Fruit fly (Drosophila melanogaster) whole organism, embryonic: ENCODE results near the gene wg.

Source experiments
- Atf6 ChIP-seq: fragments of 200-800 bp; sonication (Bioruptor generic); IDR thresholded peaks from 2 replicates; pipeline ENCODE4 v1.3.6; 2022; ENCODE audit warnings: missing biosample characterization, missing genetic modification characterization
- CG10274 ChIP-seq: fragments of 200-800 bp; sonication (Bioruptor generic); optimal IDR thresholded peaks from 3 replicates; lab custom pipeline; 2017; ENCODE audit warnings: missing biosample characterization, mild to moderate bottlenecking, missing genetic modification characterization
- CG10654 ChIP-seq: fragments of 200-800 bp; sonication (Bioruptor generic); optimal IDR thresholded peaks from 2 replicates; lab custom pipeline; 2016; ENCODE audit warnings: missing biosample characterization, missing genetic modification characterization
- CG10959 ChIP-seq: fragments of 200-800 bp; sonication (Bioruptor generic); IDR thresholded peaks from 2 replicates; pipeline ENCODE4 v1.3.6; 2022; ENCODE audit warnings: missing biosample characterization, missing genetic modification characterization
- CG11695 ChIP-seq: fragments of 200-800 bp; sonication (Bioruptor generic); IDR thresholded peaks from 3 replicates; pipeline ENCODE4 v1.3.6; 2022; ENCODE audit warnings: missing biosample characterization, missing genetic modification characterization
- CG12104 ChIP-seq: fragments of 200-800 bp; sonication (Bioruptor generic); optimal IDR thresholded peaks from 3 replicates; lab custom pipeline; 2016; ENCODE audit warnings: missing biosample characterization, missing genetic modification characterization
- CG12155 ChIP-seq: fragments of 200-800 bp; sonication (Bioruptor generic); optimal IDR thresholded peaks from 3 replicates; lab custom pipeline; 2016; ENCODE audit warnings: missing biosample characterization, missing genetic modification characterization
- CG13624 ChIP-seq: fragments of 200-800 bp; sonication (Bioruptor generic); optimal IDR thresholded peaks from 2 replicates; lab custom pipeline; 2016; ENCODE audit warnings: missing biosample characterization, missing genetic modification characterization
- CG14860 ChIP-seq: fragments of 200-800 bp; sonication (Bioruptor generic); IDR thresholded peaks from 3 replicates; pipeline ENCODE4 v1.3.6; 2022; ENCODE audit warnings: missing biosample characterization, missing genetic modification characterization; ENCODE audit not compliant: partially characterized antibody
- CG1603 ChIP-seq: fragments of 200-800 bp; sonication (Bioruptor generic); optimal IDR thresholded peaks from 2 replicates; lab custom pipeline; 2019; ENCODE audit warnings: missing biosample characterization, mild to moderate bottlenecking, missing genetic modification characterization, moderate library complexity
- CG17361 ChIP-seq: fragments of 200-800 bp; sonication (Bioruptor generic); IDR thresholded peaks from 3 replicates; pipeline ENCODE4 v1.3.6; 2022; ENCODE audit warnings: missing biosample characterization, missing genetic modification characterization
- CG17568 ChIP-seq: fragments of 200-800 bp; sonication (Bioruptor generic); optimal IDR thresholded peaks from 2 replicates; lab custom pipeline; 2018; ENCODE audit warnings: missing biosample characterization, mild to moderate bottlenecking, missing genetic modification characterization, moderate library complexity
- CG18262 ChIP-seq: fragments of 200-800 bp; optimal IDR thresholded peaks from 3 replicates; lab custom pipeline; 2019; ENCODE audit warnings: missing biosample characterization, mild to moderate bottlenecking, missing genetic modification characterization, moderate library complexity
- CG3065 ChIP-seq: fragments of 200-800 bp; sonication (Bioruptor generic); optimal IDR thresholded peaks from 2 replicates; lab custom pipeline; 2016; ENCODE audit warnings: missing biosample characterization, missing genetic modification characterization
- CG32772 ChIP-seq: fragments of 200-800 bp; sonication (Bioruptor generic); IDR thresholded peaks from 2 replicates; pipeline ENCODE4 v1.3.6; 2022; ENCODE audit warnings: missing biosample characterization, missing genetic modification characterization
- CG3838 ChIP-seq: fragments of 200-800 bp; sonication (Bioruptor generic); optimal IDR thresholded peaks from 3 replicates; lab custom pipeline; 2016; ENCODE audit warnings: missing biosample characterization, missing genetic modification characterization
- CG6683 ChIP-seq: fragments of 200-800 bp; sonication (Bioruptor generic); optimal IDR thresholded peaks from 2 replicates; lab custom pipeline; 2017; ENCODE audit warnings: missing biosample characterization, mild to moderate bottlenecking, missing genetic modification characterization, missing genetic modification reagents
- CG7372 ChIP-seq: fragments of 200-800 bp; sonication (Bioruptor generic); IDR thresholded peaks from 2 replicates; pipeline ENCODE4 v1.3.6; 2022; ENCODE audit warnings: missing biosample characterization, missing genetic modification characterization
- CG8089 ChIP-seq: fragments of 200-800 bp; sonication (Bioruptor generic); optimal IDR thresholded peaks from 3 replicates; lab custom pipeline; 2016; ENCODE audit warnings: missing biosample characterization, missing genetic modification characterization
- Dip2 ChIP-seq: fragments of 200-800 bp; sonication (Bioruptor generic); IDR thresholded peaks from 2 replicates; pipeline ENCODE4 v1.3.6; 2022; ENCODE audit warnings: missing biosample characterization, missing genetic modification characterization
- ERR ChIP-seq: fragments of 200-800 bp; sonication (Bioruptor generic); optimal IDR thresholded peaks from 2 replicates; lab custom pipeline; 2016; ENCODE audit warnings: missing biosample characterization, missing genetic modification characterization
- Fer2 ChIP-seq: fragments of 200-800 bp; sonication (Bioruptor generic); optimal IDR thresholded peaks from 2 replicates; lab custom pipeline; 2018; ENCODE audit warnings: missing biosample characterization, mild to moderate bottlenecking, missing genetic modification characterization, moderate library complexity
- HHEX ChIP-seq: fragments of 200-800 bp; sonication (Bioruptor generic); optimal IDR thresholded peaks from 3 replicates; lab custom pipeline; 2017; ENCODE audit warnings: missing biosample characterization, mild to moderate bottlenecking, missing genetic modification characterization, missing genetic modification reagents
- HLH4C ChIP-seq: fragments of 200-800 bp; sonication (Bioruptor generic); IDR thresholded peaks from 3 replicates; pipeline ENCODE4 v1.3.6; 2022; ENCODE audit warnings: missing biosample characterization, missing genetic modification characterization; ENCODE audit not compliant: partially characterized antibody
- PHDP ChIP-seq: fragments of 200-800 bp; sonication (Bioruptor generic); optimal IDR thresholded peaks from 3 replicates; lab custom pipeline; 2018; ENCODE audit warnings: missing biosample characterization, mild to moderate bottlenecking, missing genetic modification characterization, moderate library complexity
- Sox100B ChIP-seq: fragments of 200-800 bp; sonication (Bioruptor generic); optimal IDR thresholded peaks from 3 replicates; lab custom pipeline; 2018; ENCODE audit warnings: missing biosample characterization, mild to moderate bottlenecking, missing genetic modification characterization
- Stat92E ChIP-seq, 3 experiments: fragments of >200 bp in 2 of 3; fragments of 200-800 bp in 1 of 3; sonication (Bioruptor generic) in 1 of 3; optimal IDR thresholded peaks; 2 replicates each; lab custom pipeline; 2017 to 2019; ENCODE audit warnings: missing biosample characterization in 3 of 3, missing genetic modification characterization in 3 of 3, mild to moderate bottlenecking in 1 of 3, moderate library complexity in 1 of 3
- Vsx1 ChIP-seq: fragments of 200-800 bp; sonication (Bioruptor generic); optimal IDR thresholded peaks from 2 replicates; lab custom pipeline; 2017; ENCODE audit warnings: missing biosample characterization, mild to moderate bottlenecking, missing genetic modification characterization, missing genetic modification reagents
- Xrp1 ChIP-seq: fragments of 200-800 bp; sonication (Bioruptor generic); IDR thresholded peaks from 2 replicates; pipeline ENCODE4 v1.3.6; 2022; ENCODE audit warnings: missing biosample characterization, missing genetic modification characterization
- cg ChIP-seq: fragments of 200-800 bp; sonication (Bioruptor generic); optimal IDR thresholded peaks from 3 replicates; lab custom pipeline; 2019; ENCODE audit warnings: missing biosample characterization, mild to moderate bottlenecking, missing genetic modification characterization, moderate library complexity
- chm ChIP-seq: fragments of 200-800 bp; sonication (Bioruptor generic); IDR thresholded peaks from 2 replicates; pipeline ENCODE4 v1.3.6; 2022; ENCODE audit warnings: missing biosample characterization, missing genetic modification characterization
- dysf ChIP-seq: fragments of 200-800 bp; sonication (Bioruptor generic); IDR thresholded peaks from 3 replicates; pipeline ENCODE4 v1.3.6; 2022; ENCODE audit warnings: missing biosample characterization, missing genetic modification characterization
- esg ChIP-seq: fragments of 200-800 bp; sonication (Bioruptor generic); conservative IDR thresholded peaks from 2 replicates; pipeline ENCODE4 v1.3.6; 2022; ENCODE audit warnings: missing biosample characterization, missing genetic modification characterization
- fd3F ChIP-seq: fragments of 200-800 bp; sonication (Bioruptor generic); optimal IDR thresholded peaks from 2 replicates; lab custom pipeline; 2018; ENCODE audit warnings: missing biosample characterization, mild to moderate bottlenecking, missing genetic modification characterization, moderate library complexity
- gcm ChIP-seq: fragments of 200-800 bp; sonication (Bioruptor generic); optimal IDR thresholded peaks from 2 replicates; lab custom pipeline; 2019; ENCODE audit warnings: missing biosample characterization, mild to moderate bottlenecking, missing genetic modification characterization, moderate library complexity
- ind ChIP-seq: fragments of 200-800 bp; sonication (Bioruptor generic); optimal IDR thresholded peaks from 3 replicates; lab custom pipeline; 2016; ENCODE audit warnings: missing biosample characterization, missing genetic modification characterization
- inv ChIP-seq: fragments of 200-800 bp; sonication (Bioruptor generic); IDR thresholded peaks from 2 replicates; pipeline ENCODE4 v1.3.6; 2022; ENCODE audit warnings: missing biosample characterization, missing genetic modification characterization; ENCODE audit not compliant: partially characterized antibody
- lilli ChIP-seq: fragments of 200-800 bp; sonication (Bioruptor generic); optimal IDR thresholded peaks from 3 replicates; lab custom pipeline; 2016; ENCODE audit warnings: missing biosample characterization, missing genetic modification characterization
- mam ChIP-seq: fragments of 200-800 bp; sonication (Bioruptor generic); optimal IDR thresholded peaks from 3 replicates; lab custom pipeline; 2016; ENCODE audit warnings: missing biosample characterization, missing genetic modification characterization
- p53 ChIP-seq: fragments of 200-800 bp; sonication (Bioruptor generic); optimal IDR thresholded peaks from 2 replicates; lab custom pipeline; 2016; ENCODE audit warnings: missing biosample characterization, missing genetic modification characterization
- rib ChIP-seq: fragments of 200-800 bp; sonication (Bioruptor generic); IDR thresholded peaks from 2 replicates; pipeline ENCODE4 v1.3.6; 2022; ENCODE audit warnings: missing biosample characterization, missing genetic modification characterization
- run ChIP-seq: fragments of 200-800 bp; sonication (Bioruptor generic); optimal IDR thresholded peaks from 3 replicates; lab custom pipeline; 2018; ENCODE audit warnings: missing biosample characterization, mild to moderate bottlenecking, missing genetic modification characterization
- salm ChIP-seq: fragments of 200-800 bp; sonication (Bioruptor generic); optimal IDR thresholded peaks from 2 replicates; lab custom pipeline; 2018; ENCODE audit warnings: missing biosample characterization, mild to moderate bottlenecking, missing genetic modification characterization
- seq ChIP-seq: fragments of 200-800 bp; sonication (Bioruptor generic); IDR thresholded peaks from 2 replicates; pipeline ENCODE4 v1.3.6; 2022; ENCODE audit warnings: missing biosample characterization, missing genetic modification characterization
- shn ChIP-seq: fragments of 200-800 bp; sonication (Bioruptor generic); optimal IDR thresholded peaks from 3 replicates; lab custom pipeline; 2016; ENCODE audit warnings: missing biosample characterization, missing genetic modification characterization
- sna ChIP-seq: fragments of 200-800 bp; sonication (Bioruptor generic); IDR thresholded peaks from 2 replicates; pipeline ENCODE4 v1.3.6; 2022; ENCODE audit warnings: missing biosample characterization, missing genetic modification characterization; ENCODE audit not compliant: partially characterized antibody
- sob ChIP-seq: fragments of 200-800 bp; sonication (Bioruptor generic); IDR thresholded peaks from 2 replicates; pipeline ENCODE4 v1.3.6; 2022; ENCODE audit warnings: missing biosample characterization, missing genetic modification characterization
- sr ChIP-seq: fragments of 200-800 bp; sonication (Bioruptor generic); IDR thresholded peaks from 3 replicates; pipeline ENCODE4 v1.3.6; 2022; ENCODE audit warnings: missing biosample characterization, missing genetic modification characterization
- wek ChIP-seq: fragments of 200-800 bp; sonication (Bioruptor generic); optimal IDR thresholded peaks from 3 replicates; lab custom pipeline; 2018; ENCODE audit warnings: missing biosample characterization, mild to moderate bottlenecking, missing genetic modification characterization, moderate library complexity
- zen2 ChIP-seq: fragments of 200-800 bp; sonication (Bioruptor generic); IDR thresholded peaks from 3 replicates; pipeline ENCODE4 v1.3.6; 2022; ENCODE audit warnings: missing biosample characterization, missing genetic modification characterization; ENCODE audit not compliant: partially characterized antibody

wg gene

dm6 chr2L:7339392-7340014, 32.5 kb downstream of the wg start (continued):
- TF ChIP-seq Sox100B (GFP tag; lab: Kevin White, UChicago) (peak; percentile 33), CG3065 (GFP tag; lab: Kevin White, UChicago) (no peak), CG11695 (GFP tag; lab: Robert Waterston, UW) (no peak), Fer2 (tag; lab: Kevin White, UChicago) (no peak), Atf6 (GFP tag; lab: Robert Waterston, UW) (no peak), esg (GFP tag; lab: Robert Waterston, UW) (no peak), cg (GFP tag; lab: Kevin White, UChicago) (no peak), CG1603 (tag; lab: Kevin White, UChicago) (peak; percentile 31), rib (GFP tag; lab: Robert Waterston, UW) (no peak), CG17568 (GFP tag; lab: Kevin White, UChicago) (peak; percentile 12), Dip2 (no peak), ind (no peak), CG8089 (GFP tag; lab: Kevin White, UChicago) (peak; percentile 37), salm (tag; lab: Kevin White, UChicago) (peak; percentile 2), CG18262 (tag; lab: Kevin White, UChicago) (peak; percentile 33), dysf (GFP tag; lab: Robert Waterston, UW) (0 out of 3 replicates have a peak, but pooled peaks have one; percentile 23), gcm (GFP tag; lab: Kevin White, UChicago) (no peak), CG14860 (GFP tag; lab: Robert Waterston, UW) (no peak), CG32772 (no peak; the same call in 1 of the 2 replicates), zen2 (GFP tag; lab: Robert Waterston, UW) (no peak), seq (no peak; the same call in 1 of the 2 replicates), CG3838 (GFP tag; lab: Kevin White, UChicago) (no peak), Stat92E (GFP tag; optimal IDR thresholded peaks at IDR 0.05; lab: Kevin White, UChicago) (no peak), sr (GFP tag; lab: Robert Waterston, UW) (no peak), PHDP (tag; lab: Kevin White, UChicago) (no peak), CG7372 (GFP tag; lab: Robert Waterston, UW) (no peak), CG13624 (no peak), run (tag; lab: Kevin White, UChicago) (no peak), fd3F (GFP tag; lab: Kevin White, UChicago) (no peak), Xrp1 (GFP tag; lab: Robert Waterston, UW) (peak; percentile 42), CG10959 (GFP tag; lab: Robert Waterston, UW) (peak; percentile 36; the same call in 1 of the 2 replicates), inv (GFP tag; lab: Robert Waterston, UW) (no peak), wek (GFP tag; lab: Kevin White, UChicago) (peak; percentile 38), CG6683 (GFP tag; lab: Kevin White, UChicago) (no peak), shn (GFP tag; lab: Kevin White, UChicago) (no peak), HHEX (no peak), mam (GFP tag; lab: Kevin White, UChicago) (no peak), p53 (peak; percentile 28), CG10274 (GFP tag; lab: Kevin White, UChicago) (no peak), ERR (GFP tag; lab: Kevin White, UChicago) (no peak), sna (no peak), sob (GFP tag; lab: Robert Waterston, UW) (no peak), CG10654 (no peak), CG12104 (GFP tag; lab: Kevin White, UChicago) (no peak), HLH4C (no peak), CG12155 (no peak), chm (no peak), CG17361 (GFP tag; lab: Robert Waterston, UW) (no peak), lilli (GFP tag; lab: Kevin White, UChicago) (no peak), Vsx1 (no peak)
